Fruit fly (Drosophila melanogaster) whole organism, adult: ENCODE measurements around the gene CG14721.
A peak's percentile ranks its signal among the peaks of the same experiment; 100 is the strongest.

ENCODE experiments used
- CG11617 ChIP-seq: fragments of 200-800 bp; sonication (Bioruptor generic); optimal IDR thresholded peaks from 2 replicates; lab custom pipeline; 2017; ENCODE audit warnings: mild to moderate bottlenecking, missing biosample characterization, missing genetic modification reagents, missing genetic modification characterization
- Clk ChIP-seq: fragments of 200-800 bp; sonication (Bioruptor generic); optimal IDR thresholded peaks from 2 replicates; lab custom pipeline; 2017; ENCODE audit warnings: missing biosample characterization, missing genetic modification characterization
- Mnt ChIP-seq: fragments of 200-800 bp; sonication (Bioruptor generic); optimal IDR thresholded peaks from 2 replicates; lab custom pipeline; 2016; ENCODE audit warnings: missing biosample characterization, mild to moderate bottlenecking, missing genetic modification characterization
- bab1 ChIP-seq: fragments of 200-800 bp; sonication (Bioruptor generic); optimal IDR thresholded peaks from 3 replicates; lab custom pipeline; 2019; ENCODE audit warnings: missing biosample characterization, mild to moderate bottlenecking, missing genetic modification characterization, moderate library complexity
- ovo ChIP-seq: fragments of 200-800 bp; sonication (Bioruptor generic); optimal IDR thresholded peaks from 2 replicates; lab custom pipeline; 2016; ENCODE audit warnings: missing biosample characterization, missing genetic modification characterization
- pad ChIP-seq: fragments of 200-800 bp; sonication (Bioruptor generic); optimal IDR thresholded peaks from 3 replicates; lab custom pipeline; 2017; ENCODE audit warnings: missing biosample characterization, missing genetic modification characterization, mild to moderate bottlenecking, moderate library complexity, missing genetic modification reagents
- tj ChIP-seq: fragments of 200-800 bp; sonication (Bioruptor generic); optimal IDR thresholded peaks from 3 replicates; lab custom pipeline; 2017; ENCODE audit warnings: missing biosample characterization, mild to moderate bottlenecking, missing genetic modification characterization, moderate library complexity
- toe ChIP-seq: fragments of 200-800 bp; sonication (Bioruptor generic); optimal IDR thresholded peaks from 2 replicates; lab custom pipeline; 2016; ENCODE audit warnings: missing biosample characterization, missing genetic modification characterization

dm6 chr3R:11758160-11758506, 22.9 kb downstream of the CG14721 start:
- TF ChIP-seq CG11617 (GFP tag; lab: Kevin White, UChicago) (no peak), tj (GFP tag; lab: Kevin White, UChicago) (no peak), toe (GFP tag; lab: Kevin White, UChicago) (no peak), ovo (GFP tag; lab: Kevin White, UChicago) (no peak), Mnt (GFP tag; lab: Kevin White, UChicago) (peak; percentile 60), bab1 (GFP tag; lab: Kevin White, UChicago) (no peak), pad (GFP tag; lab: Kevin White, UChicago) (no peak), Clk (GFP tag; lab: Kevin White, UChicago) (no peak)
